Fruit fly (Drosophila melanogaster): Measurements from ENCODE around the gene epsilonCOP.

DNA sequence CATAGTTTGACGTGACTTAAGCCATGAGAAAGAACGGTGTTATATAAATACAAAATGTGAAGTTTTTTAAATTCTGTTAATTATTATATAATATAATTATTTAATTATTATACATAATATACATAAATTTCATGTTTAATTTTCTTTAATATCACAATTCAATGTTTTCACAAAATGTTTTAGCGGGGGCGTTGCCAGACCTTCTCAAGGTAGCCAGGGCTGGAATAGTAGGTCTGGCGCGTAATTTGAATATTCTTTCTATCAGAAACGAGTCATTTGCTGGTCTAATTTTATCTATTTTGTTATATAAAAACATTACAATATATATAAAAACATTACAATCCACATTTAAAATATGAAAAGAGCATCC is 40.6 kb upstream of the epsilonCOP start, which contains the start of gene Acox3:
- TF ChIP-seq CTCF (optimal IDR thresholded peaks at IDR 0.05) (no peak), CG8478 (optimal IDR thresholded peaks at IDR 0.05) (no peak)

Data from S2 (cell line).